Worm (Caenorhabditis elegans): ENCODE results near the gene mrps-33.

- TF ChIP-seq aly-1 (tag; optimal IDR thresholded peaks at IDR 0.05), result no peak
- TF ChIP-seq hnd-1 (tag; optimal IDR thresholded peaks at IDR 0.05), result no peak
- TF ChIP-seq ceh-36 (tag; optimal IDR thresholded peaks at IDR 0.05), result no peak
- no peak for TF ChIP-seq B0310.2 (tag; optimal IDR thresholded peaks at IDR 0.05)
- TF ChIP-seq sea-1 (GFP tag; conservative IDR thresholded peaks at IDR 0.05), result no peak
- TF ChIP-seq tra-4 (tag; optimal IDR thresholded peaks at IDR 0.05), result no peak
- no peak for TF ChIP-seq ama-1 (optimal IDR thresholded peaks at IDR 0.05)
- no peak for TF ChIP-seq ets-7 (tag; optimal IDR thresholded peaks at IDR 0.05)
- TF ChIP-seq ceh-13 (GFP tag; optimal IDR thresholded peaks at IDR 0.05), result no peak
Measured at ce11 chrIV:8757729-8758128, 17.9 kb upstream of the mrps-33 start.

All from whole organism, early embryonic.